Worm (Caenorhabditis elegans): ENCODE measurements around the gene fkb-4.

Gene fkb-4

DNA sequence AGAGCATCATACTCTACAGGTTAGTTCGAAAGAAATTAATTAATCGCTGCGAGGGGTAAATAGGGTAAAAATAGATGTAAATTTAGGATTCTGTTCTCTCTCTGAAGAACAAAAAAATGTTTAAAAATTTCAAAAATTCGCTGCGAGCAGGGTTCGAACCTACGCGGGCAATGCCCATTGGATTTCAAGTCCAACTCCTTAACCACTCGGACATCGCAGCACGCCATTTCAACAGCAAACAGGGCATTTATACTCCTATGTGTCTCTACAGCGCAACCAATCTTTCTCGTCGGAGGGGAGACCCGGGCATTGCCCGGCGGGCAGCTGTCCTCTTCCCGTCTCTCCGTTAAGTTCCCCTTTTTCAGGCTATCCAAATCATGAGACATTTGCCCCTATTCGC, 6.7 kb downstream of the fkb-4 start (continued):
- TF ChIP-seq mcd-1 (GFP tag; IDR thresholded peaks at IDR 0.05) (peak; percentile 72), zim-3 (tag; optimal IDR thresholded peaks at IDR 0.05) (peak; percentile 91), hlh-12 (tag; optimal IDR thresholded peaks at IDR 0.05) (peak; percentile 4), zfh-2 (GFP tag; conservative IDR thresholded peaks at IDR 0.05) (no peak), lin-40 (tag; optimal IDR thresholded peaks at IDR 0.05) (peak; percentile 14), lsy-27 (tag; optimal IDR thresholded peaks at IDR 0.05; ENCODE audit: borderline replicate concordance, insufficient read depth) (peak; percentile 82), madf-6 (GFP tag; IDR thresholded peaks at IDR 0.05) (no peak), him-1 (tag; optimal IDR thresholded peaks at IDR 0.05) (peak; percentile 76), attf-6 (GFP tag; IDR thresholded peaks at IDR 0.05) (no peak), lin-26 (GFP tag; IDR thresholded peaks at IDR 0.05) (peak; percentile 97), ZK185.1 (tag; optimal IDR thresholded peaks at IDR 0.05; ENCODE audit: poor library complexity, severe bottlenecking) (peak; percentile 69), T07F8.4 (tag; optimal IDR thresholded peaks at IDR 0.05) (peak; percentile 71), fkh-3 (tag; optimal IDR thresholded peaks at IDR 0.05) (no peak), dox-1 (GFP tag; IDR thresholded peaks at IDR 0.05) (no peak; the same call in 1 of the 2 replicates), aptf-3 (GFP tag; IDR thresholded peaks at IDR 0.05) (0 out of 2 replicates have a peak, but pooled peaks have one; percentile 26), lir-1 (GFP tag; conservative IDR thresholded peaks at IDR 0.05) (no peak), dpl-1 (GFP tag; optimal IDR thresholded peaks at IDR 0.05) (no peak), C17E4.6 (GFP tag; IDR thresholded peaks at IDR 0.05) (0 out of 2 replicates have a peak, but pooled peaks have one; percentile 21), unc-130 (GFP tag; optimal IDR thresholded peaks at IDR 0.05) (peak; percentile 17), egrh-3 (GFP tag; IDR thresholded peaks at IDR 0.05) (0 out of 2 replicates have a peak, but pooled peaks have one; percentile 45), F23B12.7 (tag; optimal IDR thresholded peaks at IDR 0.05; ENCODE audit: insufficient read depth) (peak; percentile 83), egl-44 (GFP tag; IDR thresholded peaks at IDR 0.05) (no peak; the same call in 1 of the 2 replicates), K11D2.4 (GFP tag; IDR thresholded peaks at IDR 0.05) (no peak), attf-5 (GFP tag; optimal IDR thresholded peaks at IDR 0.05) (peak; percentile 81), mel-28 (tag; optimal IDR thresholded peaks at IDR 0.05; ENCODE audit: borderline replicate concordance) (peak; percentile 17), ceh-27 (GFP tag; optimal IDR thresholded peaks at IDR 0.05) (peak; percentile 75), madf-10 (tag; optimal IDR thresholded peaks at IDR 0.05) (peak; percentile 47), pha-4 (tag; optimal IDR thresholded peaks at IDR 0.05) (no peak), tlf-1 (GFP tag; optimal IDR thresholded peaks at IDR 0.05) (no peak), ztf-18 (tag; optimal IDR thresholded peaks at IDR 0.05) (peak; percentile 79), akir-1 (GFP tag; optimal IDR thresholded peaks at IDR 0.05) (no peak), mes-4 (tag; optimal IDR thresholded peaks at IDR 0.05) (peak; percentile 35), efl-1 (GFP tag; optimal IDR thresholded peaks at IDR 0.05) (no peak), gei-17 (GFP tag; optimal IDR thresholded peaks at IDR 0.05) (peak; percentile 13), let-526 (GFP tag; IDR thresholded peaks at IDR 0.05) (peak; percentile 60; the same call in 1 of the 2 replicates), ceh-40 (GFP tag; IDR thresholded peaks at IDR 0.05) (peak; percentile 78; the same call in 1 of the 2 replicates), F22D6.2 (tag; optimal IDR thresholded peaks at IDR 0.05) (no peak), madf-3 (GFP tag; IDR thresholded peaks at IDR 0.05) (no peak), nhr-27 (tag; optimal IDR thresholded peaks at IDR 0.05) (peak; percentile 17), bed-2 (GFP tag; IDR thresholded peaks at IDR 0.05) (no peak), bed-1 (GFP tag; IDR thresholded peaks at IDR 0.05) (no peak), Y79H2A.3 (GFP tag; conservative IDR thresholded peaks at IDR 0.05) (peak; percentile 84), dpff-1 (tag; optimal IDR thresholded peaks at IDR 0.05) (no peak), lsl-1 (GFP tag; optimal IDR thresholded peaks at IDR 0.05) (peak; percentile 37), ztf-25 (GFP tag; IDR thresholded peaks at IDR 0.05) (peak; percentile 85), ztf-26 (tag; optimal IDR thresholded peaks at IDR 0.05) (peak; percentile 51), lin-54 (GFP tag; optimal IDR thresholded peaks at IDR 0.05) (no peak), F57A8.1 (GFP tag; optimal IDR thresholded peaks at IDR 0.05) (peak; percentile 68), F57C9.4 (tag; optimal IDR thresholded peaks at IDR 0.05) (no peak)

Measured in whole organism, young adult.